Worm (Caenorhabditis elegans): Measurements from ENCODE around the gene T19H5.4.

DNA sequence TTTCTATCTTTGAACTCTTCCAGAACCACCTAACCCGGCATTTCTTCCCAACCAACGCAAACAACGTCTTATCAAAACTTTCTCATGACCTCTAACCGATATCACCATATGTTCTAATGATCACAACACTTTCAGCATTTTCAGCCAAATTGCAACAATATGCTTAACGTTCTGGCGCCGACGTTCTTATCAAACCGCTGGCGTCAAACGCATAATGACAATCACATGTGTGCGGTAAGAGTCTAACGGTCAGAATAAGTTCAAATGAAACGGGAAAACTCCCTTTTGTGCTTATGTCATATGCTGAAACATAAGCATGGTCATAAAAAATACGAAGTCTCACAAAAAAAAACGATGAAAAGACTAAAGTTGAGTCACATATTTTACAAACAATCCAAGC lies 13.7 kb upstream of the T19H5.4 start:
- no peak for TF ChIP-seq nfya-1 (tag; optimal IDR thresholded peaks at IDR 0.05; ENCODE audit: borderline replicate concordance, insufficient read depth)
- no peak for TF ChIP-seq T07F8.4 (tag; optimal IDR thresholded peaks at IDR 0.05)
- no peak for TF ChIP-seq F37B4.10 (GFP tag; IDR thresholded peaks at IDR 0.05)
- TF ChIP-seq lsy-27 (tag; optimal IDR thresholded peaks at IDR 0.05; ENCODE audit: borderline replicate concordance, insufficient read depth), result no peak

Measured in whole organism, young adult.